Fruit fly (Drosophila melanogaster): ENCODE data around the gene CG5282.

Gene CG5282

DNA sequence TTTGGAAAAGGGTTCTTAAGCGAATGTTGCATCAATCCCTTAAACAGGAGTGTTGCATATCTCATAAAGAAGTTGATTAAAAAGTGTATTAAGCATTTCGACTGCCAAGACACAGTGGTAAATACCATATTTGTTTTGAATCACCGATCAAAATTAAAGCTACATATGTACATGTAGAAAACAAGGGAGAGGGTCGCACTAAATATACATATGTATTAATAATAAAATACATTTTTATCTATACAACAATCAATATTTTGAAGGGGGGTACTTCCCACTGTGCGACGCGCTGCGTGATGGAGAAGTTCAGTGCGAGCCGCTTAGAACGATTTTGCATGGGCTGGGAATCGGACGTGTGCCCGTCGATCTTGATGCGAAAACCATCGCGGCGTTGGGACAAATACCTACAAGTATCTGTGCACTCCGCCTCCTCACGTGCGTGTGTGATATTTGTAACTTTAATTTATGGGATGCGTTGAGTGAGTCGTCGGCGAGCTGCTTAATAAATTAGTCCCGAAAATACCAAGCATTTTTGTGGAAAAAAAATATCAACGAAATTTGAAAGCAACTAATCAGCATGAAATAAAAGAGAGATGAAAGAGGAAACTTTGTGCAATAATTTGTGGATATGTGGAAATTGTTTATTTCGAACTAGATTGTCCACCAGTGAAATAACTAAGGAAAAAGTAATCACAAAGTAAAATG lies 19.1 kb upstream of the CG5282 start (continued):
- TF ChIP-seq sima (GFP tag; optimal IDR thresholded peaks at IDR 0.05) (no peak), CG14860 (GFP tag; IDR thresholded peaks at IDR 0.05; ENCODE audit: partially characterized antibody) (0 out of 3 replicates have a peak, but pooled peaks have one; percentile 20), CG4424 (GFP tag; optimal IDR thresholded peaks at IDR 0.05) (peak; percentile 88), CG1792 (GFP tag; optimal IDR thresholded peaks at IDR 0.05) (no peak), CG11093 (GFP tag; IDR thresholded peaks at IDR 0.05) (peak; percentile 85), Max (GFP tag; optimal IDR thresholded peaks at IDR 0.05) (peak; percentile 85), CG14441 (GFP tag; IDR thresholded peaks at IDR 0.05) (peak; percentile 94), sqz (GFP tag; optimal IDR thresholded peaks at IDR 0.05) (peak; percentile 15), CG14710 (tag; optimal IDR thresholded peaks at IDR 0.05) (peak; percentile 70), gsb (GFP tag; IDR thresholded peaks at IDR 0.05) (peak; percentile 85), CG11398 (GFP tag; optimal IDR thresholded peaks at IDR 0.05) (no peak), abd-A (tag; optimal IDR thresholded peaks at IDR 0.05) (no peak), Vsx1 (GFP tag; optimal IDR thresholded peaks at IDR 0.05) (peak; percentile 75), br (optimal IDR thresholded peaks at IDR 0.05) (no peak), CG12236 (GFP tag; optimal IDR thresholded peaks at IDR 0.05) (no peak), exex (tag; optimal IDR thresholded peaks at IDR 0.05) (peak; percentile 17), lbe (GFP tag; optimal IDR thresholded peaks at IDR 0.05) (peak; percentile 91), gem (tag; optimal IDR thresholded peaks at IDR 0.05) (peak; percentile 92), otp (GFP tag; IDR thresholded peaks at IDR 0.05) (peak; percentile 84), kah (GFP tag; optimal IDR thresholded peaks at IDR 0.05) (peak; percentile 58), CG10959 (GFP tag; IDR thresholded peaks at IDR 0.05) (peak; percentile 84), sd (tag; optimal IDR thresholded peaks at IDR 0.05) (peak; percentile 92), CG12391 (tag; optimal IDR thresholded peaks at IDR 0.05) (peak; percentile 84), CG11560 (tag; IDR thresholded peaks at IDR 0.05) (0 out of 3 replicates have a peak, but pooled peaks have one; percentile 48), PHDP (tag; optimal IDR thresholded peaks at IDR 0.05) (peak; percentile 84), amos (GFP tag; IDR thresholded peaks at IDR 0.05; ENCODE audit: partially characterized antibody) (no peak), dan (GFP tag; IDR thresholded peaks at IDR 0.05) (0 out of 2 replicates have a peak, but pooled peaks have one; percentile 42), ind (GFP tag; optimal IDR thresholded peaks at IDR 0.05) (peak; percentile 89), nau (GFP tag; optimal IDR thresholded peaks at IDR 0.05) (peak; percentile 77), CG11085 (GFP tag; IDR thresholded peaks at IDR 0.05) (peak; percentile 73), CG10654 (GFP tag; optimal IDR thresholded peaks at IDR 0.05) (peak; percentile 75), Usf (GFP tag; optimal IDR thresholded peaks at IDR 0.05) (peak; percentile 54), CG11504 (tag; optimal IDR thresholded peaks at IDR 0.05) (peak; percentile 89), zfh1 (GFP tag; IDR thresholded peaks at IDR 0.05) (peak; percentile 94), Doc2 (GFP tag; IDR thresholded peaks at IDR 0.05) (peak; percentile 78; the same call in 1 of the 2 replicates), chinmo (GFP tag; IDR thresholded peaks at IDR 0.05; ENCODE audit: partially characterized antibody) (no peak), CG16863 (GFP tag; optimal IDR thresholded peaks at IDR 0.05) (no peak), CG10462 (GFP tag; optimal IDR thresholded peaks at IDR 0.05) (peak; percentile 54), gsb-n (tag; optimal IDR thresholded peaks at IDR 0.05) (peak; percentile 74), CG4404 (GFP tag; IDR thresholded peaks at IDR 0.05) (peak; percentile 82), CG11456 (GFP tag; IDR thresholded peaks at IDR 0.05) (peak; percentile 88), CG13287 (GFP tag; IDR thresholded peaks at IDR 0.05; ENCODE audit: partially characterized antibody) (peak; percentile 35; the same call in 1 of the 2 replicates), CG13424 (tag; optimal IDR thresholded peaks at IDR 0.05) (peak; percentile 82), al (GFP tag; IDR thresholded peaks at IDR 0.05) (peak; percentile 84), CG34376 (GFP tag; optimal IDR thresholded peaks at IDR 0.05) (peak; percentile 28), CG9817 (tag; optimal IDR thresholded peaks at IDR 0.05) (peak; percentile 69), stc (GFP tag; IDR thresholded peaks at IDR 0.05) (peak; percentile 91), unpg (GFP tag; optimal IDR thresholded peaks at IDR 0.05) (peak; percentile 93), ro (GFP tag; IDR thresholded peaks at IDR 0.05) (0 out of 2 replicates have a peak, but pooled peaks have one; percentile 46)

All from whole organism, embryonic.